Worm (Caenorhabditis elegans) whole organism, late embryonic: ENCODE measurements around the gene Y55D5A.3.

Experiments used
- C38D4.7 ChIP-seq: fragments of 200-800 bp; sonication (Bioruptor generic); optimal IDR thresholded peaks from 2 replicates; lab custom pipeline; 2018; ENCODE audit warnings: mild to moderate bottlenecking, missing genetic modification characterization, moderate library complexity, missing compliant biosample characterization
- T23F11.4 ChIP-seq: fragments of 200-800 bp; sonication (Bioruptor generic); optimal IDR thresholded peaks from 2 replicates; lab custom pipeline; 2018; ENCODE audit warnings: mild to moderate bottlenecking, missing genetic modification characterization, missing compliant biosample characterization
- hlh-8 ChIP-seq: sonication (generic microtip); optimal IDR thresholded peaks from 2 replicates; lab custom pipeline; 2016; ENCODE audit warnings: missing genotype, missing genetic modification characterization, missing compliant biosample characterization
- lim-6 ChIP-seq: sonication (generic microtip); optimal IDR thresholded peaks from 2 replicates; lab custom pipeline; 2016; ENCODE audit warnings: missing genetic modification characterization, missing compliant biosample characterization
- lin-11 ChIP-seq: fragments of 200-800 bp; sonication (Bioruptor generic); optimal IDR thresholded peaks from 2 replicates; lab custom pipeline; 2018; ENCODE audit warnings: mild to moderate bottlenecking, missing genetic modification characterization, missing compliant biosample characterization
- nhr-11 ChIP-seq: fragments of 150-350 bp; optimal IDR thresholded peaks from 2 replicates; lab custom pipeline; 2014; ENCODE audit warnings: missing biosample characterization, missing genetic modification characterization
- ref-2 ChIP-seq: sonication (generic microtip); optimal IDR thresholded peaks from 2 replicates; lab custom pipeline; 2016; ENCODE audit warnings: missing genetic modification characterization, missing compliant biosample characterization
- rnt-1 ChIP-seq: sonication (generic microtip); optimal IDR thresholded peaks from 2 replicates; lab custom pipeline; 2016; ENCODE audit warnings: missing genetic modification characterization, missing compliant biosample characterization
- ztf-16 ChIP-seq: sonication (generic microtip); optimal IDR thresholded peaks from 2 replicates; lab custom pipeline; 2017; ENCODE audit warnings: missing genetic modification characterization, missing compliant biosample characterization

- TF ChIP-seq hlh-8 (tag; lab: Kevin White, UChicago) (no peak), ref-2 (tag; lab: Kevin White, UChicago) (no peak), lin-11 (tag; lab: Kevin White, UChicago) (no peak), ztf-16 (tag; lab: Kevin White, UChicago) (no peak), rnt-1 (tag; lab: Kevin White, UChicago) (no peak), T23F11.4 (GFP tag; lab: Kevin White, UChicago) (no peak), lim-6 (tag; lab: Kevin White, UChicago) (no peak), C38D4.7 (no peak), nhr-11 (tag; lab: Kevin White, UChicago) (no peak)
These were observed 52.6 kb downstream of the Y55D5A.3 start, which contains the start of gene R10F2.4 for ce11 chrIII:2923012-2923411.
